Worm (Caenorhabditis elegans) whole organism, early embryonic: ENCODE measurements around the gene ZK1128.3.

ENCODE experiments used
- B0310.2 ChIP-seq: sonication (generic microtip); optimal IDR thresholded peaks from 2 replicates; lab custom pipeline; 2016; ENCODE audit warnings: mild to moderate bottlenecking, missing genetic modification characterization, missing compliant biosample characterization
- F13C5.2 ChIP-seq: sonication (generic microtip); optimal IDR thresholded peaks from 2 replicates; lab custom pipeline; 2017; ENCODE audit warnings: mild to moderate bottlenecking, missing genetic modification characterization, inconsistent platforms, missing compliant biosample characterization
- aly-1 ChIP-seq: sonication (generic microtip); optimal IDR thresholded peaks from 2 replicates; lab custom pipeline; 2016; ENCODE audit warnings: missing genetic modification characterization, missing compliant biosample characterization
- ama-1 ChIP-seq: fragments of 150-350 bp; optimal IDR thresholded peaks from 2 replicates; lab custom pipeline; 2014
- ceh-13 ChIP-seq: fragments of 200-800 bp; sonication (Bioruptor generic); optimal IDR thresholded peaks from 2 replicates; lab custom pipeline; 2018; ENCODE audit warnings: mild to moderate bottlenecking, missing genetic modification characterization, missing compliant biosample characterization
- ceh-36 ChIP-seq: sonication (generic microtip); optimal IDR thresholded peaks from 2 replicates; lab custom pipeline; 2016; ENCODE audit warnings: missing genetic modification characterization, inconsistent platforms, missing compliant biosample characterization
- ets-7 ChIP-seq: sonication (generic microtip); optimal IDR thresholded peaks from 2 replicates; lab custom pipeline; 2016; ENCODE audit warnings: missing genotype, missing genetic modification characterization, missing compliant biosample characterization
- flt-1 ChIP-seq: fragments of 200-800 bp; sonication (Bioruptor generic); IDR thresholded peaks from 2 replicates; pipeline ENCODE4 v1.3.6; 2022; ENCODE audit warnings: missing genetic modification characterization, missing compliant biosample characterization
- hmbx-1 ChIP-seq: sonication (generic microtip); optimal IDR thresholded peaks from 2 replicates; lab custom pipeline; 2016; ENCODE audit warnings: mild to moderate bottlenecking, missing genetic modification characterization, missing compliant biosample characterization
- hmg-4 ChIP-seq: fragments of 200-800 bp; sonication (Bioruptor generic); optimal IDR thresholded peaks from 2 replicates; lab custom pipeline; 2018; ENCODE audit warnings: mild to moderate bottlenecking, missing genetic modification characterization, missing compliant biosample characterization
- hnd-1 ChIP-seq: sonication (generic microtip); optimal IDR thresholded peaks from 2 replicates; lab custom pipeline; 2016; ENCODE audit warnings: missing genetic modification characterization, missing compliant biosample characterization
- pes-1 ChIP-seq: fragments of 200-800 bp; sonication (Bioruptor generic); IDR thresholded peaks from 2 replicates; pipeline ENCODE4 v1.3.6; 2022; ENCODE audit warnings: missing genetic modification reagents, missing genetic modification characterization, missing compliant biosample characterization
- scrt-1 ChIP-seq: fragments of 200-800 bp; sonication (Bioruptor generic); IDR thresholded peaks from 2 replicates; pipeline ENCODE4 v1.3.6; 2022; ENCODE audit warnings: missing genetic modification characterization, missing compliant biosample characterization
- sea-1 ChIP-seq: fragments of 200-800 bp; sonication (Bioruptor generic); conservative IDR thresholded peaks from 2 replicates; pipeline ENCODE4 v1.3.6; 2022; ENCODE audit warnings: missing genetic modification characterization, missing compliant biosample characterization
- tbx-11 ChIP-seq: fragments of 200-800 bp; sonication (Bioruptor generic); IDR thresholded peaks from 2 replicates; pipeline ENCODE4 v1.3.6; 2022; ENCODE audit warnings: missing genetic modification characterization, missing compliant biosample characterization
- tbx-37 ChIP-seq: fragments of 200-800 bp; sonication (Bioruptor generic); conservative IDR thresholded peaks from 2 replicates; pipeline ENCODE4 v1.3.6; 2022; ENCODE audit warnings: missing genetic modification reagents, missing genetic modification characterization, missing compliant biosample characterization
- tra-4 ChIP-seq: sonication (generic microtip); optimal IDR thresholded peaks from 2 replicates; lab custom pipeline; 2017; ENCODE audit warnings: missing genetic modification characterization, missing compliant biosample characterization

ZK1128.3 gene

ce11 chrIII:10085574-10085973, 33.1 kb downstream of the ZK1128.3 start:
- TF ChIP-seq hmg-4 (GFP tag; lab: Kevin White, UChicago), result no peak
- TF ChIP-seq aly-1 (tag; lab: Kevin White, UChicago), result no peak
- no peak for TF ChIP-seq ets-7
- TF ChIP-seq ceh-13 (GFP tag; lab: Kevin White, UChicago), result no peak
- no peak for TF ChIP-seq scrt-1 (GFP tag; lab: Robert Waterston, UW)
- TF ChIP-seq tbx-37 (GFP tag; lab: Robert Waterston, UW), result no peak
- no peak for TF ChIP-seq flt-1 (GFP tag; lab: Robert Waterston, UW)
- TF ChIP-seq ceh-36 (tag; lab: Kevin White, UChicago), result no peak
- TF ChIP-seq hmbx-1 (tag; lab: Kevin White, UChicago), result no peak
- no peak for TF ChIP-seq tbx-11 (GFP tag; lab: Robert Waterston, UW)
- no peak for TF ChIP-seq pes-1 (GFP tag; lab: Robert Waterston, UW)
- TF ChIP-seq B0310.2 (tag; lab: Kevin White, UChicago), result no peak
- TF ChIP-seq sea-1 (GFP tag; lab: Robert Waterston, UW), result no peak

ce11 chrIII:10085103-10085502, 33.6 kb downstream of the ZK1128.3 start, which contains the start of gene T16H12.13:
Gene T16H12.13 (plus strand): TSS chrIII:10085403.
- no peak for TF ChIP-seq tbx-37 (GFP tag; lab: Robert Waterston, UW)
- TF ChIP-seq hmg-4 (GFP tag; lab: Kevin White, UChicago), result no peak
- TF ChIP-seq tra-4 (tag; lab: Kevin White, UChicago), result no peak
- no peak for TF ChIP-seq ets-7
- TF ChIP-seq hnd-1 (tag; lab: Kevin White, UChicago), result no peak
- TF ChIP-seq sea-1 (GFP tag; lab: Robert Waterston, UW), result no peak
- TF ChIP-seq ceh-13 (GFP tag; lab: Kevin White, UChicago), result no peak
- no peak for TF ChIP-seq aly-1 (tag; lab: Kevin White, UChicago)
- TF ChIP-seq F13C5.2, result no peak
- no peak for TF ChIP-seq ceh-36 (tag; lab: Kevin White, UChicago)
- no peak for TF ChIP-seq scrt-1 (GFP tag; lab: Robert Waterston, UW)
- TF ChIP-seq B0310.2 (tag; lab: Kevin White, UChicago), result no peak
- no peak for TF ChIP-seq ama-1
- no peak for TF ChIP-seq hmbx-1 (tag; lab: Kevin White, UChicago)
- no peak for TF ChIP-seq pes-1 (GFP tag; lab: Robert Waterston, UW)
- TF ChIP-seq tbx-11 (GFP tag; lab: Robert Waterston, UW), result no peak
- no peak for TF ChIP-seq flt-1 (GFP tag; lab: Robert Waterston, UW)

- TF ChIP-seq scrt-1 (GFP tag; lab: Robert Waterston, UW) (no peak), ceh-36 (tag; lab: Kevin White, UChicago) (no peak), ama-1 (no peak), B0310.2 (tag; lab: Kevin White, UChicago) (no peak), aly-1 (tag; lab: Kevin White, UChicago) (no peak)
Observed at ce11 chrIII:10083242-10083641, 35.5 kb downstream of the ZK1128.3 start, which contains the start of gene T16H12.3. Gene T16H12.3 (minus strand): TSS chrIII:10083292.

- no peak for TF ChIP-seq ama-1
- no peak for TF ChIP-seq scrt-1 (GFP tag; lab: Robert Waterston, UW)
Observed at ce11 chrIII:10078784-10079183, 39.9 kb downstream of the ZK1128.3 start.

- no peak for TF ChIP-seq hnd-1 (tag; lab: Kevin White, UChicago)
- TF ChIP-seq ets-7, result no peak
- no peak for TF ChIP-seq ceh-36 (tag; lab: Kevin White, UChicago)
- no peak for TF ChIP-seq tbx-37 (GFP tag; lab: Robert Waterston, UW)
- no peak for TF ChIP-seq tra-4 (tag; lab: Kevin White, UChicago)
- TF ChIP-seq B0310.2 (tag; lab: Kevin White, UChicago), result no peak
- TF ChIP-seq F13C5.2, result no peak
Observed at ce11 chrIII:10078151-10078550, 40.6 kb downstream of the ZK1128.3 start, which contains the start of gene T16G12.9. Gene T16G12.9 (minus strand): TSS chrIII:10078251.

ce11 chrIII:10076042-10076441, 42.7 kb downstream of the ZK1128.3 start:
- TF ChIP-seq hnd-1 (tag; lab: Kevin White, UChicago) (no peak), tbx-37 (GFP tag; lab: Robert Waterston, UW) (no peak)

ce11 chrIII:10069278-10069677, 49.4 kb downstream of the ZK1128.3 start, which contains the start of gene T16G12.6:
Gene T16G12.6 (plus strand): TSS chrIII:10069578.
- TF ChIP-seq tra-4 (tag; lab: Kevin White, UChicago) (no peak), sea-1 (GFP tag; lab: Robert Waterston, UW) (no peak), ets-7 (no peak), aly-1 (tag; lab: Kevin White, UChicago) (no peak), hmbx-1 (tag; lab: Kevin White, UChicago) (no peak)
